Worm (Caenorhabditis elegans): ENCODE measurements around the gene tag-18.

DNA sequence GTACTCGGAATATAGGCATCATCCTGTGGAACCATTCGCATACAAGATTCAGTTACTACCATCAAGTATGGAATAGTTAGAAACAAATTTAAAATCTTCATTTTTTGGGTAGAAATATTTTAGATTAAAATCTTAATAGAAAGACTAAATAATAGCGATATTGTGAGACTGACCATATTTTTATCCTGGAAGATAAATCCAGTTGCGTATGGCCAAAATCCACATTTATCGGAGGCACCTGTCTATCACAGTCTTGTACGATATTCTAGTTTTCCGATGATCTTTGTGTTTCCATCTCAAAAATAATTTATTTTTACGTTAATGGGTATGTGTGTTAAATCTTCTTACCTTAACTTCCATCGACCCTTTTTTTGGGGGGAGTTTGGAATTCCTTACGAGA is 30.5 kb upstream of the tag-18 start, which contains the start of gene F47B7.3:
- no peak for TF ChIP-seq nhr-6 (tag; optimal IDR thresholded peaks at IDR 0.05)
- no peak for TF ChIP-seq blmp-1 (tag; optimal IDR thresholded peaks at IDR 0.05; ENCODE audit: insufficient read depth)
- TF ChIP-seq nhr-10 (tag; optimal IDR thresholded peaks at IDR 0.05): no peak
- no peak for TF ChIP-seq aly-2 (tag; optimal IDR thresholded peaks at IDR 0.05)
- TF ChIP-seq ztf-11 (tag; optimal IDR thresholded peaks at IDR 0.05): no peak
- TF ChIP-seq unc-62 (GFP tag; optimal IDR thresholded peaks at IDR 0.05): no peak
- TF ChIP-seq ama-1 (optimal IDR thresholded peaks at IDR 0.05): no peak
- no peak for TF ChIP-seq nhr-11 (tag; optimal IDR thresholded peaks at IDR 0.05)
- no peak for TF ChIP-seq lin-13 (GFP tag; optimal IDR thresholded peaks at IDR 0.05)
- no peak for TF ChIP-seq ceh-82 (tag; optimal IDR thresholded peaks at IDR 0.05)
- no peak for TF ChIP-seq nhr-12 (tag; optimal IDR thresholded peaks at IDR 0.05)
- no peak for TF ChIP-seq ztf-4 (tag; optimal IDR thresholded peaks at IDR 0.05)

Data from whole organism, L2 larva.